Worm (Caenorhabditis elegans): ENCODE measurements around the gene F42A9.8.

F42A9.8 gene

ce11 chrIV:8602877-8603276 lies 15.7 kb downstream of the F42A9.8 start, which contains the start of gene Y59H11AR.10 (continued):
- TF ChIP-seq F55B11.4 (tag; optimal IDR thresholded peaks at IDR 0.05; ENCODE audit: borderline replicate concordance, insufficient read depth) (no peak), lin-26 (GFP tag; IDR thresholded peaks at IDR 0.05) (no peak)

ce11 chrIV:8600712-8601330 lies 17.8 kb downstream of the F42A9.8 start, which contains the start of gene Y59H11AR.4:
TSS of gene Y59H11AR.4 (minus strand) at chrIV:8600762.
- no peak for TF ChIP-seq Y53G8AR.9 (GFP tag; conservative IDR thresholded peaks at IDR 0.05)
- no peak for TF ChIP-seq ztf-6 (GFP tag; IDR thresholded peaks at IDR 0.05)
- TF ChIP-seq madf-10 (tag; optimal IDR thresholded peaks at IDR 0.05), result no peak
- TF ChIP-seq aptf-3 (GFP tag; IDR thresholded peaks at IDR 0.05), result no peak
- no peak for TF ChIP-seq mxl-1 (tag; optimal IDR thresholded peaks at IDR 0.05)
- no peak for TF ChIP-seq Y67H2A.10 (GFP tag; conservative IDR thresholded peaks at IDR 0.05)
- no peak for TF ChIP-seq hlh-26 (GFP tag; conservative IDR thresholded peaks at IDR 0.05)
- TF ChIP-seq K11D2.4 (GFP tag; IDR thresholded peaks at IDR 0.05), result no peak
- no peak for TF ChIP-seq ets-4 (GFP tag; optimal IDR thresholded peaks at IDR 0.05)
- no peak for TF ChIP-seq sptf-2 (GFP tag; optimal IDR thresholded peaks at IDR 0.05)
- no peak for TF ChIP-seq akir-1 (GFP tag; optimal IDR thresholded peaks at IDR 0.05)
- TF ChIP-seq ceh-79 (tag; optimal IDR thresholded peaks at IDR 0.05), result no peak
- no peak for TF ChIP-seq ceh-58 (GFP tag; IDR thresholded peaks at IDR 0.05)
- no peak for TF ChIP-seq unc-62 (GFP tag; optimal IDR thresholded peaks at IDR 0.05)
- no peak for TF ChIP-seq tbp1 (GFP tag; optimal IDR thresholded peaks at IDR 0.05)
- no peak for TF ChIP-seq egl-18 (GFP tag; IDR thresholded peaks at IDR 0.05)
- TF ChIP-seq F10E7.11 (tag; optimal IDR thresholded peaks at IDR 0.05), result no peak

- TF ChIP-seq ztf-3 (GFP tag; optimal IDR thresholded peaks at IDR 0.05) (no peak), attf-3 (GFP tag; conservative IDR thresholded peaks at IDR 0.05) (no peak), lag-1 (GFP tag; IDR thresholded peaks at IDR 0.05) (no peak), B0019.2 (GFP tag; conservative IDR thresholded peaks at IDR 0.05) (no peak), nfya-1 (tag; optimal IDR thresholded peaks at IDR 0.05; ENCODE audit: borderline replicate concordance, insufficient read depth) (no peak), zfh-2 (GFP tag; conservative IDR thresholded peaks at IDR 0.05) (no peak)
Observed at ce11 chrIV:8597504-8597903, 21.1 kb downstream of the F42A9.8 start.

ce11 chrIV:8595767-8596166 lies 22.8 kb downstream of the F42A9.8 start, which contains the start of gene clec-181:
TSS of gene clec-181 (plus strand) at chrIV:8596067.
- TF ChIP-seq F10E7.11 (tag; optimal IDR thresholded peaks at IDR 0.05) (no peak), madf-6 (GFP tag; IDR thresholded peaks at IDR 0.05) (no peak), hmg-20 (GFP tag; IDR thresholded peaks at IDR 0.05) (no peak), dpl-1 (GFP tag; optimal IDR thresholded peaks at IDR 0.05) (no peak), ama-1 (optimal IDR thresholded peaks at IDR 0.05) (no peak), ama-1 (GFP tag; optimal IDR thresholded peaks at IDR 0.05) (no peak), somi-1 (GFP tag; optimal IDR thresholded peaks at IDR 0.05) (no peak), egl-44 (GFP tag; IDR thresholded peaks at IDR 0.05) (no peak), nhr-120 (GFP tag; IDR thresholded peaks at IDR 0.05) (no peak), ztf-18 (tag; optimal IDR thresholded peaks at IDR 0.05) (no peak), aptf-2 (GFP tag; conservative IDR thresholded peaks at IDR 0.05) (no peak), Y95B8A.8 (GFP tag; IDR thresholded peaks at IDR 0.05) (no peak), ceh-27 (GFP tag; optimal IDR thresholded peaks at IDR 0.05) (no peak), F22D6.2 (tag; optimal IDR thresholded peaks at IDR 0.05) (no peak)
